Worm (Caenorhabditis elegans): Measurements from ENCODE around the gene vpat-1.
A peak's percentile ranks its signal among the peaks of the same experiment; 100 is the strongest.

The vpat-1 gene

ce11 chrX:1012385-1012866 is 33.6 kb downstream of the vpat-1 start (continued):
- no peak for TF ChIP-seq hrde-1 (tag; optimal IDR thresholded peaks at IDR 0.05; ENCODE audit: borderline replicate concordance)
- no peak for TF ChIP-seq unc-62 (GFP tag; optimal IDR thresholded peaks at IDR 0.05)
- peak; percentile 89 for TF ChIP-seq Y53G8AR.9 (GFP tag; conservative IDR thresholded peaks at IDR 0.05)
- no peak for TF ChIP-seq madf-6 (GFP tag; IDR thresholded peaks at IDR 0.05)
- no peak for TF ChIP-seq nhr-120 (GFP tag; IDR thresholded peaks at IDR 0.05)
- TF ChIP-seq ccch-3 (GFP tag; optimal IDR thresholded peaks at IDR 0.05) = no peak
- TF ChIP-seq let-526 (GFP tag; IDR thresholded peaks at IDR 0.05) = no peak
- TF ChIP-seq Y95B8A.8 (GFP tag; IDR thresholded peaks at IDR 0.05) = peak; percentile 72; the same call in 1 of the 2 replicates
- TF ChIP-seq let-607 (tag; optimal IDR thresholded peaks at IDR 0.05) = peak; percentile 22
- TF ChIP-seq gei-17 (GFP tag; optimal IDR thresholded peaks at IDR 0.05) = no peak
- TF ChIP-seq F33H1.4 (GFP tag; IDR thresholded peaks at IDR 0.05) = no peak
- no peak for TF ChIP-seq madf-10 (tag; optimal IDR thresholded peaks at IDR 0.05)
- TF ChIP-seq sea-2 (GFP tag; IDR thresholded peaks at IDR 0.05) = no peak
- peak; percentile 25 for TF ChIP-seq athp-1 (tag; optimal IDR thresholded peaks at IDR 0.05)
- no peak for TF ChIP-seq ztf-18 (tag; optimal IDR thresholded peaks at IDR 0.05)
- no peak for TF ChIP-seq lin-35 (GFP tag; optimal IDR thresholded peaks at IDR 0.05)
- no peak for TF ChIP-seq attf-6 (GFP tag; IDR thresholded peaks at IDR 0.05)
- no peak for TF ChIP-seq F23B12.7 (tag; optimal IDR thresholded peaks at IDR 0.05; ENCODE audit: insufficient read depth)
- TF ChIP-seq nhr-27 (tag; optimal IDR thresholded peaks at IDR 0.05) = no peak
- no peak for TF ChIP-seq F49E8.2 (tag; optimal IDR thresholded peaks at IDR 0.05; ENCODE audit: insufficient read depth)
- TF ChIP-seq hsf-1 (GFP tag; IDR thresholded peaks at IDR 0.05) = no peak
- no peak for TF ChIP-seq ztf-28 (GFP tag; IDR thresholded peaks at IDR 0.05)
- TF ChIP-seq dox-1 (GFP tag; IDR thresholded peaks at IDR 0.05) = no peak; the same call in 1 of the 2 replicates
- TF ChIP-seq ceh-27 (GFP tag; optimal IDR thresholded peaks at IDR 0.05) = no peak
- TF ChIP-seq ceh-58 (GFP tag; IDR thresholded peaks at IDR 0.05) = 0 out of 2 replicates have a peak, but pooled peaks have one; percentile 3
- TF ChIP-seq F37B4.10 (GFP tag; IDR thresholded peaks at IDR 0.05) = no peak
- no peak for TF ChIP-seq ets-4 (GFP tag; optimal IDR thresholded peaks at IDR 0.05)
- TF ChIP-seq mcd-1 (GFP tag; IDR thresholded peaks at IDR 0.05) = 0 out of 2 replicates have a peak, but pooled peaks have one; percentile 15
- TF ChIP-seq nhr-179 (tag; optimal IDR thresholded peaks at IDR 0.05) = no peak
- TF ChIP-seq ceh-91 (GFP tag; IDR thresholded peaks at IDR 0.05) = no peak
- TF ChIP-seq madf-3 (GFP tag; IDR thresholded peaks at IDR 0.05) = 0 out of 2 replicates have a peak, but pooled peaks have one; percentile 57
- TF ChIP-seq nhr-80 (tag; optimal IDR thresholded peaks at IDR 0.05) = no peak
- no peak for TF ChIP-seq C17E4.6 (GFP tag; IDR thresholded peaks at IDR 0.05)
- no peak for TF ChIP-seq sptf-2 (GFP tag; optimal IDR thresholded peaks at IDR 0.05)
- TF ChIP-seq B0035.1 (tag; optimal IDR thresholded peaks at IDR 0.05) = no peak
- TF ChIP-seq F22D6.2 (tag; optimal IDR thresholded peaks at IDR 0.05) = no peak
- peak; percentile 36 for TF ChIP-seq ztf-26 (tag; optimal IDR thresholded peaks at IDR 0.05)
- TF ChIP-seq C06A6.2 (GFP tag; conservative IDR thresholded peaks at IDR 0.05) = no peak
- no peak for TF ChIP-seq die-1 (tag; optimal IDR thresholded peaks at IDR 0.05)
- no peak for TF ChIP-seq F57A8.1 (GFP tag; optimal IDR thresholded peaks at IDR 0.05)
- TF ChIP-seq F52B5.7 (tag; optimal IDR thresholded peaks at IDR 0.05) = no peak
- no peak for TF ChIP-seq ceh-40 (GFP tag; IDR thresholded peaks at IDR 0.05)
- no peak for TF ChIP-seq lin-54 (GFP tag; optimal IDR thresholded peaks at IDR 0.05)
- no peak for TF ChIP-seq Y53F4B.3 (GFP tag; IDR thresholded peaks at IDR 0.05)
- no peak for TF ChIP-seq him-1 (tag; optimal IDR thresholded peaks at IDR 0.05)
- TF ChIP-seq ZK185.1 (tag; optimal IDR thresholded peaks at IDR 0.05; ENCODE audit: poor library complexity, severe bottlenecking) = peak; percentile 7
- no peak for TF ChIP-seq snpc-1.3 (tag; optimal IDR thresholded peaks at IDR 0.05; ENCODE audit: insufficient read depth)
- no peak for TF ChIP-seq attf-5 (GFP tag; optimal IDR thresholded peaks at IDR 0.05)
